Worm (Caenorhabditis elegans) whole organism, young adult: ENCODE data around the gene chts-1.

ENCODE experiments used
- F22D6.2 ChIP-seq: sonication (generic microtip); optimal IDR thresholded peaks from 2 replicates; lab custom pipeline; 2016; ENCODE audit warnings: mild to moderate bottlenecking, missing genetic modification characterization, missing compliant biosample characterization
- F33H1.4 ChIP-seq: fragments of 200-800 bp; sonication (Bioruptor generic); IDR thresholded peaks from 2 replicates; pipeline ENCODE4 v1.3.6; 2022; ENCODE audit warnings: missing genetic modification reagents, missing genetic modification characterization, missing compliant biosample characterization
- F39B2.1 ChIP-seq: fragments of 200-800 bp; sonication (Bioruptor generic); IDR thresholded peaks from 2 replicates; pipeline ENCODE4 v1.3.6; 2022; ENCODE audit warnings: missing genetic modification reagents, missing genetic modification characterization, missing compliant biosample characterization
- Y53F4B.3 ChIP-seq: fragments of 200-800 bp; sonication (Bioruptor generic); IDR thresholded peaks from 2 replicates; pipeline ENCODE4 v1.3.6; 2022; ENCODE audit warnings: missing genetic modification reagents, missing genetic modification characterization, missing compliant biosample characterization
- ama-1 ChIP-seq, 3 experiments: fragments of 150-350 bp in 1 of 3; sonication (generic microtip) in 2 of 3; optimal IDR thresholded peaks; 2 replicates each; lab custom pipeline; 2014 to 2018; ENCODE audit warnings: missing biosample characterization in 2 of 3, missing genetic modification characterization in 2 of 3, missing genetic modification reagents in 2 of 3
- ceh-40 ChIP-seq: fragments of 200-800 bp; sonication (Bioruptor generic); IDR thresholded peaks from 2 replicates; pipeline ENCODE4 v1.3.6; 2022; ENCODE audit warnings: missing genetic modification characterization, missing compliant biosample characterization
- lin-26 ChIP-seq: fragments of 200-800 bp; sonication (Bioruptor generic); IDR thresholded peaks from 2 replicates; pipeline ENCODE4 v1.3.6; 2022; ENCODE audit warnings: missing genetic modification reagents, missing genetic modification characterization, missing compliant biosample characterization
- mxl-1 ChIP-seq: sonication (generic microtip); optimal IDR thresholded peaks from 2 replicates; lab custom pipeline; 2016; ENCODE audit warnings: missing genetic modification characterization, missing compliant biosample characterization
- pha-4 ChIP-seq: fragments of 150-350 bp; sonication (generic microtip); optimal IDR thresholded peaks from 2 replicates; lab custom pipeline; 2014; ENCODE audit warnings: missing biosample characterization, missing genetic modification reagents, missing genetic modification characterization
- rcor-1 ChIP-seq: fragments of 200-800 bp; sonication (Bioruptor generic); IDR thresholded peaks from 2 replicates; pipeline ENCODE4 v1.3.6; 2022; ENCODE audit warnings: missing genetic modification reagents, missing genetic modification characterization, missing compliant biosample characterization
- unc-130 ChIP-seq: sonication (generic microtip); optimal IDR thresholded peaks from 2 replicates; lab custom pipeline; 2016; ENCODE audit warnings: missing genetic modification reagents, missing genetic modification characterization, missing compliant biosample characterization

DNA sequence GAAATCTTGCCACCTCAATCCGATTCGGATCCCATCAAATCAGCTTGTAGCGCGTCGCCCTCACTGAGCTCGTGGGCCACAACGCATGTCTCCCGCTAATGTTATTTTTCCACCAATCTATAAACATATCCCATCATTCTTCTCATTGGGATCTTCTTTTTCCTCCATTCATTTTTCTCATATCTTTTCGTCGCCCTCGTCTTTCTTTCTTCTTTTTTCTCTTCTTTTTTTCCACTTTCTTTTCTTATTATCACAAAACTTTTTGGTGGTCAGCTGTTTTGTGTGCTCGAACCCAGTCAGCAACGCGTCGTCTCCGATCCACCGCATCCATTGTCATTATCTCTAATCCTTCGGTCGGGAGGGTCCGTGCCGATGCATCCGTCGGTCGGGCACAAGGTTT is 4.3 kb upstream of the chts-1 start:
- TF ChIP-seq ceh-40 (GFP tag; lab: Robert Waterston, UW) (no peak), unc-130 (GFP tag; lab: Kevin White, UChicago) (no peak), F22D6.2 (tag; lab: Kevin White, UChicago) (no peak), pha-4 (tag; lab: Kevin White, UChicago) (no peak), F39B2.1 (GFP tag; lab: Robert Waterston, UW) (no peak), F33H1.4 (no peak), Y53F4B.3 (GFP tag; lab: Robert Waterston, UW) (no peak), lin-26 (GFP tag; lab: Robert Waterston, UW) (no peak), rcor-1 (no peak), ama-1 (optimal IDR thresholded peaks at IDR 0.05; lab: Kevin White, UChicago) (no peak), ama-1 (GFP tag; optimal IDR thresholded peaks at IDR 0.05; lab: Kevin White, UChicago) (no peak), mxl-1 (tag; lab: Kevin White, UChicago) (no peak)
